Worm (Caenorhabditis elegans): ENCODE data around the gene C06G3.3.

- TF ChIP-seq ztf-23 (GFP tag; IDR thresholded peaks at IDR 0.05) (no peak), ref-1 (GFP tag; conservative IDR thresholded peaks at IDR 0.05) (no peak), flt-1 (GFP tag; IDR thresholded peaks at IDR 0.05) (no peak), ztf-29 (GFP tag; IDR thresholded peaks at IDR 0.05) (no peak), klf-2 (GFP tag; conservative IDR thresholded peaks at IDR 0.05) (no peak), tab-1 (GFP tag; IDR thresholded peaks at IDR 0.05) (no peak), T22C8.4 (GFP tag; IDR thresholded peaks at IDR 0.05) (no peak)
Measured at ce11 chrIV:7011728-7012127, 24.2 kb upstream of the C06G3.3 start, which contains the start of gene trxr-1.
